Worm (Caenorhabditis elegans): Measurements from ENCODE around the gene algn-6.

DNA sequence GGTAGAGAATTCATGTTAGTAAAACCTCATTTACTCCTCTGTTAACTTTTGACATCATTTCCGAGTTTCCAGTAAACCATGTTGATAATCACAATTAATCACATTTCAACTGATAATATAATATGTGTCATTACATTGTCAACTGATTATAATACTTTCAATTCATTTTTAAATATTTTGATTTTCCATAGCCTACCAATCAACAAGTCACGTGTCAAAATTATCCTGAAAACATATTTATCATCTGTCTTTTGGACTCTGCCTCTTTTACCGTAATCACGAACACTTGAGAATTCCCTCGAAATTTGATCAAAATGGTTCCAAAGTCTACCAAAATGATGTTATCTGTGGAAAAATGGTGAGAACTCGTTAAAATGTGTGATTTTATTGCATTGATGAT, 34.5 kb downstream of the algn-6 start:
- TF ChIP-seq sox-4 (tag; optimal IDR thresholded peaks at IDR 0.05) (no peak), ceh-6 (GFP tag; optimal IDR thresholded peaks at IDR 0.05) (no peak), npax-4 (tag; optimal IDR thresholded peaks at IDR 0.05) (no peak), nhr-11 (tag; optimal IDR thresholded peaks at IDR 0.05) (no peak), ztf-16 (tag; optimal IDR thresholded peaks at IDR 0.05) (no peak), odd-2 (tag; optimal IDR thresholded peaks at IDR 0.05) (no peak), tbx-2 (tag; optimal IDR thresholded peaks at IDR 0.05) (no peak), unc-42 (tag; optimal IDR thresholded peaks at IDR 0.05) (no peak)

Measured in whole organism, late embryonic.